Fruit fly (Drosophila melanogaster) whole organism, embryonic: ENCODE measurements around the gene CG15553.

Experiments used
- Antp ChIP-seq: fragments of 200-800 bp; sonication (Bioruptor generic); optimal IDR thresholded peaks from 3 replicates; lab custom pipeline; 2016; ENCODE audit warnings: missing biosample characterization, missing genetic modification characterization
- CG10147 ChIP-seq: fragments of 200-800 bp; sonication (Bioruptor generic); optimal IDR thresholded peaks from 2 replicates; lab custom pipeline; 2019; ENCODE audit warnings: missing biosample characterization, mild to moderate bottlenecking, missing genetic modification characterization, moderate library complexity
- CG11560 ChIP-seq: fragments of 200-800 bp; sonication (Bioruptor generic); IDR thresholded peaks from 3 replicates; pipeline ENCODE4 v1.3.6; 2022; ENCODE audit warnings: missing biosample characterization, missing genetic modification characterization
- CG12299 ChIP-seq: fragments of 200-800 bp; sonication (Bioruptor generic); optimal IDR thresholded peaks from 2 replicates; lab custom pipeline; 2018; ENCODE audit warnings: missing biosample characterization, mild to moderate bottlenecking, missing genetic modification characterization
- CG13123 ChIP-seq: fragments of 200-800 bp; sonication (Bioruptor generic); optimal IDR thresholded peaks from 2 replicates; lab custom pipeline; 2016; ENCODE audit warnings: missing biosample characterization, missing genetic modification characterization
- CG14667 ChIP-seq: fragments of 200-800 bp; sonication (Bioruptor generic); IDR thresholded peaks from 2 replicates; pipeline ENCODE4 v1.3.6; 2022; ENCODE audit warnings: missing biosample characterization, missing genetic modification characterization
- CG15696 ChIP-seq: fragments of 200-800 bp; sonication (Bioruptor generic); optimal IDR thresholded peaks from 2 replicates; lab custom pipeline; 2019; ENCODE audit warnings: missing biosample characterization, mild to moderate bottlenecking, missing genetic modification characterization, moderate library complexity
- CG17186 ChIP-seq: fragments of 200-800 bp; sonication (Bioruptor generic); optimal IDR thresholded peaks from 3 replicates; lab custom pipeline; 2017; ENCODE audit warnings: missing biosample characterization, missing genetic modification reagents, missing genetic modification characterization
- CG17612 ChIP-seq: fragments of 200-800 bp; sonication (Bioruptor generic); IDR thresholded peaks from 2 replicates; pipeline ENCODE4 v1.3.6; 2022; ENCODE audit warnings: missing biosample characterization, missing genetic modification characterization
- CG18476 ChIP-seq: fragments of 200-800 bp; sonication (Bioruptor generic); optimal IDR thresholded peaks from 2 replicates; lab custom pipeline; 2016; ENCODE audit warnings: missing biosample characterization, mild to moderate bottlenecking, missing genetic modification characterization
- CG2199 ChIP-seq: fragments of 200-800 bp; sonication (Bioruptor generic); IDR thresholded peaks from 3 replicates; pipeline ENCODE4 v1.3.6; 2022; ENCODE audit warnings: missing biosample characterization, missing genetic modification characterization
- CG3065 ChIP-seq: fragments of 200-800 bp; sonication (Bioruptor generic); optimal IDR thresholded peaks from 2 replicates; lab custom pipeline; 2016; ENCODE audit warnings: missing biosample characterization, missing genetic modification characterization
- CG32767 ChIP-seq: fragments of 200-800 bp; sonication (Bioruptor generic); IDR thresholded peaks from 2 replicates; pipeline ENCODE4 v1.3.6; 2022; ENCODE audit warnings: missing biosample characterization, missing genetic modification characterization
- CG3407 ChIP-seq: fragments of 200-800 bp; sonication (Bioruptor generic); optimal IDR thresholded peaks from 2 replicates; lab custom pipeline; 2018; ENCODE audit warnings: missing biosample characterization, mild to moderate bottlenecking, missing genetic modification characterization
- CG4854 ChIP-seq: fragments of 200-800 bp; sonication (Bioruptor generic); optimal IDR thresholded peaks from 2 replicates; lab custom pipeline; 2016; ENCODE audit warnings: missing biosample characterization, missing genetic modification characterization, inconsistent platforms
- CG6272 ChIP-seq: fragments of 200-800 bp; sonication (Bioruptor generic); IDR thresholded peaks from 2 replicates; pipeline ENCODE4 v1.3.6; 2022; ENCODE audit warnings: missing biosample characterization, missing genetic modification characterization
- CG7786 ChIP-seq: fragments of 200-800 bp; sonication (Bioruptor generic); optimal IDR thresholded peaks from 2 replicates; lab custom pipeline; 2016; ENCODE audit warnings: missing biosample characterization, missing genetic modification characterization
- CG7839 ChIP-seq: fragments of 200-800 bp; sonication (Bioruptor generic); optimal IDR thresholded peaks from 3 replicates; lab custom pipeline; 2018; ENCODE audit warnings: missing biosample characterization, mild to moderate bottlenecking, missing genetic modification characterization, moderate library complexity
- CG8290 ChIP-seq, 3 experiments: fragments of 200-800 bp; sonication (Bioruptor generic); optimal IDR thresholded peaks; 2 replicates each; lab custom pipeline; 2016 to 2019; ENCODE audit warnings: missing biosample characterization in 3 of 3, missing genetic modification characterization in 3 of 3, mild to moderate bottlenecking in 2 of 3, moderate library complexity in 1 of 3
- CG8944 ChIP-seq: fragments of 200-800 bp; sonication (Bioruptor generic); optimal IDR thresholded peaks from 3 replicates; lab custom pipeline; 2016; ENCODE audit warnings: missing biosample characterization, missing genetic modification characterization
- CG9876 ChIP-seq: fragments of 200-800 bp; sonication (Bioruptor generic); optimal IDR thresholded peaks from 2 replicates; lab custom pipeline; 2016; ENCODE audit warnings: missing biosample characterization, missing genetic modification characterization
- CoRest ChIP-seq: fragments of 200-800 bp; sonication (Bioruptor generic); optimal IDR thresholded peaks from 3 replicates; lab custom pipeline; 2018; ENCODE audit warnings: missing biosample characterization, mild to moderate bottlenecking, missing genetic modification characterization, moderate library complexity
- Dip3 ChIP-seq: fragments of 200-800 bp; sonication (Bioruptor generic); optimal IDR thresholded peaks from 3 replicates; lab custom pipeline; 2016; ENCODE audit warnings: missing biosample characterization, missing genetic modification characterization
- Elba2 ChIP-seq: fragments of 200-800 bp; sonication (Bioruptor generic); optimal IDR thresholded peaks from 3 replicates; lab custom pipeline; 2016; ENCODE audit warnings: missing biosample characterization, missing genetic modification characterization
- Fer2 ChIP-seq: fragments of 200-800 bp; sonication (Bioruptor generic); optimal IDR thresholded peaks from 2 replicates; lab custom pipeline; 2018; ENCODE audit warnings: missing biosample characterization, mild to moderate bottlenecking, missing genetic modification characterization, moderate library complexity
- Fer3 ChIP-seq: fragments of 200-800 bp; sonication (Bioruptor generic); optimal IDR thresholded peaks from 2 replicates; lab custom pipeline; 2018; ENCODE audit warnings: missing biosample characterization, mild to moderate bottlenecking, missing genetic modification characterization, moderate library complexity
- HLH3B ChIP-seq: fragments of 200-800 bp; sonication (Bioruptor generic); IDR thresholded peaks from 2 replicates; pipeline ENCODE4 v1.3.6; 2022; ENCODE audit warnings: missing biosample characterization, missing genetic modification characterization
- Hmx ChIP-seq: fragments of 200-800 bp; sonication (Bioruptor generic); optimal IDR thresholded peaks from 2 replicates; lab custom pipeline; 2016; ENCODE audit warnings: missing biosample characterization, missing genetic modification characterization
- Med ChIP-seq: fragments of 200-800 bp; sonication (Bioruptor generic); peaks from one replicate; lab custom pipeline; 2016; ENCODE audit warnings: missing biosample characterization, missing genetic modification characterization, mild to moderate bottlenecking, inconsistent platforms, moderate library complexity
- NFAT ChIP-seq: fragments of 200-800 bp; sonication (Bioruptor generic); IDR thresholded peaks from 2 replicates; pipeline ENCODE4 v1.3.6; 2022; ENCODE audit warnings: missing biosample characterization, missing genetic modification characterization
- Nf-YC ChIP-seq: fragments of 200-800 bp; optimal IDR thresholded peaks from 3 replicates; lab custom pipeline; 2019; ENCODE audit warnings: missing biosample characterization, mild to moderate bottlenecking, missing genetic modification characterization, moderate library complexity
- Optix ChIP-seq: fragments of 200-800 bp; sonication (Bioruptor generic); IDR thresholded peaks from 3 replicates; pipeline ENCODE4 v1.3.6; 2022; ENCODE audit warnings: missing biosample characterization, missing genetic modification characterization
- Scr ChIP-seq: fragments of 200-800 bp; sonication (Bioruptor generic); IDR thresholded peaks from 2 replicates; pipeline ENCODE4 v1.3.6; 2022; ENCODE audit warnings: missing biosample characterization, missing genetic modification characterization; ENCODE audit not compliant: partially characterized antibody
- Side ChIP-seq: fragments of 200-800 bp; sonication (Bioruptor generic); optimal IDR thresholded peaks from 2 replicates; lab custom pipeline; 2016; ENCODE audit warnings: missing biosample characterization, missing genetic modification characterization
- Sry-δ ChIP-seq: fragments of 200-800 bp; sonication (Bioruptor generic); optimal IDR thresholded peaks from 2 replicates; lab custom pipeline; 2016; ENCODE audit warnings: missing biosample characterization, missing genetic modification characterization
- ab ChIP-seq: fragments of 200-800 bp; sonication (Bioruptor generic); optimal IDR thresholded peaks from 2 replicates; lab custom pipeline; 2016; ENCODE audit warnings: missing biosample characterization, missing genetic modification characterization
- ap ChIP-seq: fragments of 200-800 bp; sonication (Bioruptor generic); IDR thresholded peaks from 2 replicates; pipeline ENCODE4 v1.3.6; 2022; ENCODE audit warnings: missing biosample characterization, missing genetic modification characterization
- bbx ChIP-seq: fragments of 200-800 bp; sonication (Bioruptor generic); IDR thresholded peaks from 2 replicates; pipeline ENCODE4 v1.3.6; 2022; ENCODE audit warnings: missing biosample characterization, missing genetic modification characterization; ENCODE audit not compliant: partially characterized antibody
- chif ChIP-seq, 2 experiments: fragments of 200-800 bp; sonication (Bioruptor generic); optimal IDR thresholded peaks; 3 replicates each; lab custom pipeline; 2016; ENCODE audit warnings: missing biosample characterization in 2 of 2, missing genetic modification characterization in 2 of 2
- crp ChIP-seq, 2 experiments: fragments of 200-800 bp; sonication (Bioruptor generic); optimal IDR thresholded peaks; 2 replicates in 1 of 2; 3 replicates in 1 of 2; lab custom pipeline; 2017; ENCODE audit warnings: missing biosample characterization in 2 of 2, missing genetic modification characterization in 2 of 2, mild to moderate bottlenecking in 1 of 2, moderate library complexity in 1 of 2
- fd3F ChIP-seq: fragments of 200-800 bp; sonication (Bioruptor generic); optimal IDR thresholded peaks from 2 replicates; lab custom pipeline; 2018; ENCODE audit warnings: missing biosample characterization, mild to moderate bottlenecking, missing genetic modification characterization, moderate library complexity
- gcm2 ChIP-seq: fragments of 200-800 bp; sonication (Bioruptor generic); optimal IDR thresholded peaks from 2 replicates; lab custom pipeline; 2016; ENCODE audit warnings: missing biosample characterization, missing genetic modification characterization
- gt ChIP-seq: fragments of 200-800 bp; sonication (Bioruptor generic); IDR thresholded peaks from 2 replicates; pipeline ENCODE4 v1.3.6; 2022; ENCODE audit warnings: missing biosample characterization, missing genetic modification characterization
- kah ChIP-seq: fragments of 200-800 bp; sonication (Bioruptor generic); optimal IDR thresholded peaks from 2 replicates; lab custom pipeline; 2018; ENCODE audit warnings: missing biosample characterization, mild to moderate bottlenecking, missing genetic modification characterization
- lilli ChIP-seq: fragments of 200-800 bp; sonication (Bioruptor generic); optimal IDR thresholded peaks from 3 replicates; lab custom pipeline; 2016; ENCODE audit warnings: missing biosample characterization, missing genetic modification characterization
- lola ChIP-seq, 3 experiments: fragments of >200 bp in 2 of 3; fragments of 200-800 bp in 1 of 3; sonication (Bioruptor generic) in 1 of 3; optimal IDR thresholded peaks; 2 replicates each; lab custom pipeline; 2017 to 2019; ENCODE audit warnings: missing biosample characterization in 3 of 3, missing genetic modification characterization in 3 of 3, mild to moderate bottlenecking in 1 of 3, moderate library complexity in 1 of 3
- run ChIP-seq: fragments of 200-800 bp; sonication (Bioruptor generic); optimal IDR thresholded peaks from 3 replicates; lab custom pipeline; 2018; ENCODE audit warnings: missing biosample characterization, mild to moderate bottlenecking, missing genetic modification characterization
- sna ChIP-seq: fragments of 200-800 bp; sonication (Bioruptor generic); IDR thresholded peaks from 2 replicates; pipeline ENCODE4 v1.3.6; 2022; ENCODE audit warnings: missing biosample characterization, missing genetic modification characterization; ENCODE audit not compliant: partially characterized antibody
- zf30C ChIP-seq: fragments of 200-800 bp; sonication (Bioruptor generic); optimal IDR thresholded peaks from 3 replicates; lab custom pipeline; 2018; ENCODE audit warnings: missing biosample characterization, mild to moderate bottlenecking, missing genetic modification characterization

The CG15553 gene

dm6 chr3R:31059036-31059806 lies 41.7 kb downstream of the CG15553 start (continued):
- no peak for TF ChIP-seq bbx (GFP tag; lab: Robert Waterston, UW)
- TF ChIP-seq CG6272 (GFP tag; lab: Robert Waterston, UW): peak; percentile 23; the same call in 1 of the 2 replicates
- TF ChIP-seq CG3065: peak; percentile 6
- no peak for TF ChIP-seq Optix
- TF ChIP-seq CG18476 (GFP tag; lab: Kevin White, UChicago): peak; percentile 49
- TF ChIP-seq sna (GFP tag; lab: Robert Waterston, UW): no peak
- TF ChIP-seq ab (GFP tag; lab: Kevin White, UChicago): no peak
- TF ChIP-seq fd3F (GFP tag; lab: Kevin White, UChicago): peak; percentile 53
- peak; percentile 59 for TF ChIP-seq CG8290 (GFP tag; optimal IDR thresholded peaks at IDR 0.05; lab: Kevin White, UChicago)
- peak in 1 of 2 experiments; percentile 18 for TF ChIP-seq CG8290 (tag; optimal IDR thresholded peaks at IDR 0.05; lab: Kevin White, UChicago)
- TF ChIP-seq CG2199 (GFP tag; lab: Robert Waterston, UW): no peak
- TF ChIP-seq ap (GFP tag; lab: Robert Waterston, UW): peak; percentile 72
- TF ChIP-seq Dip3 (GFP tag; lab: Kevin White, UChicago): no peak
- no peak for TF ChIP-seq CG8944 (GFP tag; lab: Kevin White, UChicago)
- peak; percentile 21 for TF ChIP-seq Nf-YC (tag; lab: Kevin White, UChicago)
- TF ChIP-seq CG3407 (GFP tag; lab: Kevin White, UChicago): peak; percentile 78
- TF ChIP-seq gcm2 (GFP tag; lab: Kevin White, UChicago): no peak
- peak; percentile 56 for TF ChIP-seq zf30C
- peak; percentile 65 for TF ChIP-seq CG14667 (GFP tag; lab: Robert Waterston, UW)
- TF ChIP-seq Side (GFP tag; lab: Kevin White, UChicago): no peak
- peak; percentile 63 for TF ChIP-seq kah
- no peak for TF ChIP-seq chif (GFP tag; optimal IDR thresholded peaks at IDR 0.05; lab: Kevin White, UChicago)
- TF ChIP-seq lilli (GFP tag; lab: Kevin White, UChicago): peak; percentile 62
- peak; percentile 54 for TF ChIP-seq Fer2
- TF ChIP-seq CG4854 (GFP tag; lab: Kevin White, UChicago): peak; percentile 20
- no peak for TF ChIP-seq Elba2 (GFP tag; lab: Kevin White, UChicago)
- TF ChIP-seq HLH3B: peak; percentile 78
- peak; percentile 87 for TF ChIP-seq CoRest (tag; lab: Kevin White, UChicago)
- no peak for TF ChIP-seq CG11560 (tag; lab: Robert Waterston, UW)
- peak; percentile 56; the same call in 1 of the 2 replicates for TF ChIP-seq CG17612 (GFP tag; lab: Robert Waterston, UW)
- peak; percentile 90 for TF ChIP-seq CG7839 (tag; lab: Kevin White, UChicago)
- TF ChIP-seq CG7786 (GFP tag; lab: Kevin White, UChicago): no peak
- no peak for TF ChIP-seq crp (GFP tag; optimal IDR thresholded peaks at IDR 0.05; lab: Kevin White, UChicago)
- TF ChIP-seq CG9876 (GFP tag; lab: Kevin White, UChicago): no peak
- TF ChIP-seq CG32767: 0 out of 2 replicates have a peak, but pooled peaks have one; percentile 46
- peak; percentile 50 for TF ChIP-seq NFAT
- TF ChIP-seq Med (GFP tag; lab: Kevin White, UChicago): peak; percentile 57
- peak; percentile 52 for TF ChIP-seq Hmx
- TF ChIP-seq run (tag; lab: Kevin White, UChicago): peak; percentile 73
- no peak for TF ChIP-seq Antp (GFP tag; lab: Kevin White, UChicago)
- TF ChIP-seq gt: no peak
- TF ChIP-seq CG10147 (GFP tag; lab: Kevin White, UChicago): peak; percentile 79
- TF ChIP-seq CG15696 (tag; lab: Kevin White, UChicago): peak; percentile 71
- TF ChIP-seq CG12299: peak; percentile 12
- TF ChIP-seq lola (GFP tag; optimal IDR thresholded peaks at IDR 0.05; lab: Kevin White, UChicago): peak in 1 of 3 experiments; percentile 81
- no peak for TF ChIP-seq Sry-δ (GFP tag; lab: Kevin White, UChicago)
- no peak for TF ChIP-seq Scr
- TF ChIP-seq CG17186 (GFP tag; lab: Kevin White, UChicago): peak; percentile 42
- peak; percentile 37 for TF ChIP-seq CG13123
- peak; percentile 79 for TF ChIP-seq Fer3 (tag; lab: Kevin White, UChicago)
